Worm (Caenorhabditis elegans) whole organism, L2 larva: ENCODE results near the gene C29F9.9.

Experiments used
- C34F6.9 ChIP-seq: fragments of 150-350 bp; optimal IDR thresholded peaks from 2 replicates; lab custom pipeline; 2014; ENCODE audit warnings: missing biosample characterization, missing genetic modification characterization
- R02D3.7 ChIP-seq: fragments of 150-350 bp; optimal IDR thresholded peaks from 2 replicates; lab custom pipeline; 2014; ENCODE audit warnings: missing biosample characterization, missing genetic modification characterization
- aly-2 ChIP-seq: fragments of 150-350 bp; optimal IDR thresholded peaks from 2 replicates; lab custom pipeline; 2014; ENCODE audit warnings: missing biosample characterization, missing genetic modification characterization
- elt-1 ChIP-seq: fragments of 150-350 bp; optimal IDR thresholded peaks from 2 replicates; lab custom pipeline; 2014; ENCODE audit warnings: missing biosample characterization, missing genetic modification characterization
- fos-1 ChIP-seq: fragments of 150-350 bp; optimal IDR thresholded peaks from 2 replicates; lab custom pipeline; 2014; ENCODE audit warnings: missing biosample characterization, missing genetic modification characterization
- lsy-2 ChIP-seq, 2 experiments: fragments of 150-350 bp in 1 of 2; sonication (generic microtip) in 1 of 2; optimal IDR thresholded peaks; 2 replicates each; lab custom pipeline; 2014 to 2017; ENCODE audit warnings: missing biosample characterization in 2 of 2, missing genetic modification characterization in 2 of 2
- mdl-1 ChIP-seq, 2 experiments: fragments of 150-350 bp in 1 of 2; sonication (generic microtip) in 1 of 2; optimal IDR thresholded peaks; 2 replicates each; lab custom pipeline; 2017; ENCODE audit warnings: missing biosample characterization in 2 of 2, missing genetic modification characterization in 2 of 2
- nhr-11 ChIP-seq: fragments of 150-350 bp; optimal IDR thresholded peaks from 2 replicates; lab custom pipeline; 2014; ENCODE audit warnings: missing biosample characterization, missing genetic modification characterization
- nhr-23 ChIP-seq: fragments of 150-350 bp; optimal IDR thresholded peaks from 2 replicates; lab custom pipeline; 2014; ENCODE audit warnings: missing biosample characterization, missing genetic modification reagents, missing genetic modification characterization
- nhr-77 ChIP-seq: fragments of 150-350 bp; optimal IDR thresholded peaks from 2 replicates; lab custom pipeline; 2014; ENCODE audit warnings: missing biosample characterization, missing genetic modification characterization
- peb-1 ChIP-seq: fragments of 150-350 bp; optimal IDR thresholded peaks from 2 replicates; lab custom pipeline; 2014; ENCODE audit warnings: missing biosample characterization, missing genetic modification characterization
- snpc-4 ChIP-seq: fragments of 150-350 bp; optimal IDR thresholded peaks from 2 replicates; lab custom pipeline; 2014; ENCODE audit warnings: missing biosample characterization, missing genetic modification characterization
- zag-1 ChIP-seq: fragments of 150-350 bp; optimal IDR thresholded peaks from 2 replicates; lab custom pipeline; 2014; ENCODE audit warnings: missing biosample characterization, missing genetic modification characterization

- no peak for TF ChIP-seq nhr-11 (tag; lab: Kevin White, UChicago)
- no peak for TF ChIP-seq peb-1 (tag; lab: Kevin White, UChicago)
- TF ChIP-seq elt-1 (tag; lab: Kevin White, UChicago), result no peak
- no peak for TF ChIP-seq lsy-2 (tag; optimal IDR thresholded peaks at IDR 0.05; lab: Kevin White, UChicago)
- no peak for TF ChIP-seq zag-1 (tag; lab: Kevin White, UChicago)
- TF ChIP-seq nhr-77 (tag; lab: Kevin White, UChicago), result no peak
- no peak for TF ChIP-seq aly-2 (tag; lab: Kevin White, UChicago)
- TF ChIP-seq R02D3.7 (tag; lab: Kevin White, UChicago), result no peak
- no peak for TF ChIP-seq C34F6.9
- TF ChIP-seq mdl-1 (tag; optimal IDR thresholded peaks at IDR 0.05; lab: Kevin White, UChicago), result no peak
- peak; percentile 84 for TF ChIP-seq fos-1
- no peak for TF ChIP-seq snpc-4
- no peak for TF ChIP-seq nhr-23 (tag; lab: Kevin White, UChicago)
These were observed 21.5 kb upstream of the C29F9.9 start, which contains the start of gene pals-24 for ce11 chrIII:120199-120598.
